Worm (Caenorhabditis elegans) whole organism, late embryonic: ENCODE results near the gene sri-36.
"Not testable (repeated sequence)": the region's sequence is repeated elsewhere in the genome, so short reads cannot be mapped to it uniquely, and the experiment has no call there.

Source experiments
- F13H6.1 ChIP-seq: sonication (generic microtip); optimal IDR thresholded peaks from 2 replicates; lab custom pipeline; 2016; ENCODE audit warnings: missing genetic modification characterization, missing compliant biosample characterization
- pqm-1 ChIP-seq: sonication (generic microtip); optimal IDR thresholded peaks from 2 replicates; lab custom pipeline; 2016; ENCODE audit warnings: missing genetic modification characterization, missing compliant biosample characterization

DNA sequence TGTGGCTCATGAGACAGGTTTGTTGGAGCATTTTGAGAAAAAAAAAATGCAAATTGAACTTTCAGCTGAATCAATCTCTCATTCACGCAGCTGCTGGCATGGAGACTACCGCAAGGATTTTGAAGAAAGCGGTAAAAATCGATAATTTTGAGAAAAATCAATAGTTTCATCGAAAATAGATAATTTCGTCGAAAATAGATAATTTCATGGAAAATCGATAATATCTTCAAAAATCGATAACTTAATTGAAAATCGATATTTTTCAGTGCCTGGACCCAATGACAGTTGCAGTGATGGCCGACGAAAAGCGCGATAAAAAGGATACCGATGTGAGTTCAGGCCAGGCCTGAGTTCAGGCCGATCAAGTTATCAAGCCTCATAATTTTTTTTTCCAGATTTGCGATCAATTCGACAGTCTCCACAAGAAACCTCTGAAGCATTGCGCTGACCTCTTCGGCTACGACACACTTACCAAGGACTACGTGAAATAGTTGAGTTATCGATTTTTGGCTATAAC is 37.6 kb upstream of the sri-36 start, which contains the start of gene D2062.4:
- not testable (repeated sequence) for TF ChIP-seq pqm-1, F13H6.1 (tag; lab: Kevin White, UChicago)
